Fruit fly (Drosophila melanogaster): ENCODE results near the gene Hf.
A peak's percentile ranks its signal among the peaks of the same experiment; 100 is the strongest.

Hf gene

DNA sequence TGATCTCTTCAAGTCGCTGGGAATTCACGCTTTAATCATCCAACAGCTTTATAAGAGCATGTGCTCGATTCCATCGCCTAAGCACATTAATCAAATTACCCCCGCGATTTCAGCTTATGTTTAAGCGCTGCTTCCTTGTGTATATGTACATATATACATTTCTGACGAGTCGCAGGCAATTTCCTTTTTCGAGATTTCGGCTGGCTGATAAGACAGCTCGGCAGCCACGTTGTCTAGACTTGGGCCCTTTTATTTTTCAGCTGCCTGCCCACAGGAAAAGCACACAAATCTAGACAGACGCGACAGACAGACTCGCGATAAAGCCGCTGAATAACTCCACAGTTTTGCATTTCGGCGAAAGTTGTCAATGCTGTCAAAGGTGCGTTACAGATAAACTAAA lies 25.0 kb downstream of the Hf start:
- TF ChIP-seq GATAd (GFP tag; optimal IDR thresholded peaks at IDR 0.05) (no peak), dsf (GFP tag; optimal IDR thresholded peaks at IDR 0.05; ENCODE audit: borderline replicate concordance) (no peak), OdsH (GFP tag; optimal IDR thresholded peaks at IDR 0.05) (no peak), ey (GFP tag; optimal IDR thresholded peaks at IDR 0.05) (no peak), N (GFP tag; optimal IDR thresholded peaks at IDR 0.05) (no peak), Hr78 (GFP tag; optimal IDR thresholded peaks at IDR 0.05) (no peak), Rel (GFP tag; optimal IDR thresholded peaks at IDR 0.05) (no peak), Rel (tag; optimal IDR thresholded peaks at IDR 0.05) (no peak), h (GFP tag; optimal IDR thresholded peaks at IDR 0.05) (no peak), Jra (GFP tag; optimal IDR thresholded peaks at IDR 0.05) (no peak), rgr (GFP tag; optimal IDR thresholded peaks at IDR 0.05) (no peak), sage (GFP tag; optimal IDR thresholded peaks at IDR 0.05) (no peak), Hr83 (GFP tag; optimal IDR thresholded peaks at IDR 0.05; ENCODE audit: poor library complexity, severe bottlenecking) (no peak), fru (GFP tag; optimal IDR thresholded peaks at IDR 0.05) (no peak), CrebA (GFP tag; optimal IDR thresholded peaks at IDR 0.05; ENCODE audit: borderline replicate concordance) (no peak), br (GFP tag; optimal IDR thresholded peaks at IDR 0.05) (no peak)

DNA sequence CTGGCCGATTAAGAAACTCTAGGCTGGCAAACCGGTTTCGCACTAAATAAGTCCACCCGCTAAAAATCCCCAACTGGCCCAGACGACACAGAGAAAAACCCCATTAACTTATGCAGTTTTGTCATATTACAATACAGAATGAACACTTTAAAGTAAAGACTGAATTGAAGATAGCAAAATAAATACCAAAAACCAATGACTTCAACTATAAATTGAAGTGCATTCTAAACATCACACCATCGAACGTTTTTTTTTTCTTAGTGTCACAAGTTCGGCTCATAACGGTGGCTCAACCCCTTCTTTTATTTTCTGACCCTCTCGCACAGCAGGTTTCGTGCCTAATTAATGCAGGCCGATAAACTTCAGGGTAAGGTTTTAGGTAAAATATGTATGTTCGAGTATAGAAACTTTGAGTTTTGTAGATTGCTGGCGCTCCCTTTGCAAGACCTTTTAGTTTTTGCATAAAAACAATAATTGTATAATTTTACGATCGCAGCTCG lies 26.1 kb downstream of the Hf start:
- TF ChIP-seq Sp1 (GFP tag; optimal IDR thresholded peaks at IDR 0.05): peak; percentile 43
- TF ChIP-seq Jra (GFP tag; optimal IDR thresholded peaks at IDR 0.05): peak; percentile 14
- TF ChIP-seq Hr78 (GFP tag; optimal IDR thresholded peaks at IDR 0.05): no peak
- TF ChIP-seq br (GFP tag; optimal IDR thresholded peaks at IDR 0.05): peak; percentile 82
- TF ChIP-seq Hnf4 (GFP tag; optimal IDR thresholded peaks at IDR 0.05): peak; percentile 82
- TF ChIP-seq Abd-B (GFP tag; optimal IDR thresholded peaks at IDR 0.05): no peak
- no peak for TF ChIP-seq CG32264 (GFP tag; optimal IDR thresholded peaks at IDR 0.05)
- peak; percentile 22 for TF ChIP-seq woc (GFP tag; optimal IDR thresholded peaks at IDR 0.05)
- no peak for TF ChIP-seq dl (GFP tag; optimal IDR thresholded peaks at IDR 0.05; ENCODE audit: insufficient read depth in 1 of 2, partially characterized antibody in 2 of 2)
- peak; percentile 43 for TF ChIP-seq h (GFP tag; optimal IDR thresholded peaks at IDR 0.05)
- peak; percentile 87 for TF ChIP-seq fru (GFP tag; optimal IDR thresholded peaks at IDR 0.05)
- peak; percentile 77 for TF ChIP-seq rgr (GFP tag; optimal IDR thresholded peaks at IDR 0.05)
- no peak for TF ChIP-seq jim (GFP tag; optimal IDR thresholded peaks at IDR 0.05)
- TF ChIP-seq sv (GFP tag; optimal IDR thresholded peaks at IDR 0.05): peak; percentile 84
- TF ChIP-seq CG9705 (GFP tag; optimal IDR thresholded peaks at IDR 0.05): no peak
- no peak for TF ChIP-seq Rel (GFP tag; optimal IDR thresholded peaks at IDR 0.05)
- peak; percentile 10 for TF ChIP-seq Rel (tag; optimal IDR thresholded peaks at IDR 0.05)
- no peak for TF ChIP-seq pan (optimal IDR thresholded peaks at IDR 0.05)
- peak; percentile 81 for TF ChIP-seq ey (GFP tag; optimal IDR thresholded peaks at IDR 0.05)
- TF ChIP-seq foxo (GFP tag; optimal IDR thresholded peaks at IDR 0.05): peak in 1 of 2 experiments; percentile 82
- TF ChIP-seq N (GFP tag; optimal IDR thresholded peaks at IDR 0.05): no peak
- no peak for TF ChIP-seq Vsx2 (GFP tag; optimal IDR thresholded peaks at IDR 0.05; ENCODE audit: partially characterized antibody)
- TF ChIP-seq brk (GFP tag; optimal IDR thresholded peaks at IDR 0.05): peak; percentile 60
- peak; percentile 51 for TF ChIP-seq dmrt93B (GFP tag; optimal IDR thresholded peaks at IDR 0.05)
- peak; percentile 51 for TF ChIP-seq tai (GFP tag; optimal IDR thresholded peaks at IDR 0.05)
- no peak for TF ChIP-seq CrebA (GFP tag; optimal IDR thresholded peaks at IDR 0.05; ENCODE audit: borderline replicate concordance)
- TF ChIP-seq Dfd (GFP tag; optimal IDR thresholded peaks at IDR 0.05): no peak
- no peak for TF ChIP-seq usp (GFP tag; optimal IDR thresholded peaks at IDR 0.05)
- no peak for TF ChIP-seq GATAd (GFP tag; optimal IDR thresholded peaks at IDR 0.05)
- peak; percentile 62 for TF ChIP-seq psq (GFP tag; optimal IDR thresholded peaks at IDR 0.05)
- peak; percentile 50 for TF ChIP-seq HLH106 (tag; optimal IDR thresholded peaks at IDR 0.05)
- TF ChIP-seq Hr83 (GFP tag; optimal IDR thresholded peaks at IDR 0.05; ENCODE audit: poor library complexity, severe bottlenecking): no peak
- no peak for TF ChIP-seq sage (GFP tag; optimal IDR thresholded peaks at IDR 0.05)
- TF ChIP-seq OdsH (GFP tag; optimal IDR thresholded peaks at IDR 0.05): peak; percentile 82
- no peak for TF ChIP-seq Mio (GFP tag; optimal IDR thresholded peaks at IDR 0.05)
- TF ChIP-seq Dif (GFP tag; optimal IDR thresholded peaks at IDR 0.05; ENCODE audit: partially characterized antibody): no peak
- no peak for TF ChIP-seq dsf (GFP tag; optimal IDR thresholded peaks at IDR 0.05; ENCODE audit: borderline replicate concordance)
- TF ChIP-seq lola (GFP tag; optimal IDR thresholded peaks at IDR 0.05): no peak
- TF ChIP-seq Myc (optimal IDR thresholded peaks at IDR 0.05): no peak

Measured in whole organism, wandering third instar larva.